Fruit fly (Drosophila melanogaster): ENCODE data around the gene CG17075.

Gene CG17075

dm6 chr2L:271553-271952 is 4.2 kb upstream of the CG17075 start, which contains the start of gene Dus1 (continued):
- no peak for TF ChIP-seq tgo (GFP tag; IDR thresholded peaks at IDR 0.05)
- TF ChIP-seq CG34224 (GFP tag; IDR thresholded peaks at IDR 0.05; ENCODE audit: partially characterized antibody), result peak; percentile 84
- no peak for TF ChIP-seq HLH54F (GFP tag; optimal IDR thresholded peaks at IDR 0.05)
- TF ChIP-seq row (GFP tag; IDR thresholded peaks at IDR 0.05), result peak; percentile 47
- peak; percentile 76 for TF ChIP-seq unc-4 (GFP tag; IDR thresholded peaks at IDR 0.05; ENCODE audit: partially characterized antibody)
- TF ChIP-seq CG33213 (GFP tag; optimal IDR thresholded peaks at IDR 0.05), result no peak
- peak; percentile 18 for TF ChIP-seq phol (tag; optimal IDR thresholded peaks at IDR 0.05)
- peak; percentile 97 for TF ChIP-seq MBD-R2 (GFP tag; IDR thresholded peaks at IDR 0.05)
- peak; percentile 75 for TF ChIP-seq vvl (GFP tag; IDR thresholded peaks at IDR 0.05)
- TF ChIP-seq Hr78 (GFP tag; optimal IDR thresholded peaks at IDR 0.05), result no peak
- no peak for TF ChIP-seq dimm (GFP tag; IDR thresholded peaks at IDR 0.05)
- TF ChIP-seq CG7372 (GFP tag; IDR thresholded peaks at IDR 0.05), result no peak
- TF ChIP-seq trem (tag; optimal IDR thresholded peaks at IDR 0.05), result peak; percentile 47
- peak; percentile 7 for TF ChIP-seq grau (tag; optimal IDR thresholded peaks at IDR 0.05)
- no peak for TF ChIP-seq exex (tag; optimal IDR thresholded peaks at IDR 0.05)
- no peak for TF ChIP-seq slp2 (GFP tag; optimal IDR thresholded peaks at IDR 0.05)
- no peak for TF ChIP-seq crc (GFP tag; optimal IDR thresholded peaks at IDR 0.05)
- TF ChIP-seq Opbp (GFP tag; IDR thresholded peaks at IDR 0.05; ENCODE audit: partially characterized antibody), result peak; percentile 58; the same call in 2 of the 3 replicates
- TF ChIP-seq Nf-YC (tag; optimal IDR thresholded peaks at IDR 0.05), result peak; percentile 6
- no peak for TF ChIP-seq Hr51 (GFP tag; optimal IDR thresholded peaks at IDR 0.05)
- TF ChIP-seq Dref (GFP tag; IDR thresholded peaks at IDR 0.05), result peak; percentile 90
- TF ChIP-seq chinmo (GFP tag; IDR thresholded peaks at IDR 0.05; ENCODE audit: partially characterized antibody), result peak; percentile 63; the same call in 1 of the 4 replicates
- TF ChIP-seq CG34422 (GFP tag; IDR thresholded peaks at IDR 0.05), result peak; percentile 49; the same call in 1 of the 3 replicates
- TF ChIP-seq NC2α (GFP tag; optimal IDR thresholded peaks at IDR 0.05), result no peak
- TF ChIP-seq CG6272 (GFP tag; IDR thresholded peaks at IDR 0.05), result no peak
- no peak for TF ChIP-seq sim (GFP tag; IDR thresholded peaks at IDR 0.05)
- no peak for TF ChIP-seq aop (GFP tag; IDR thresholded peaks at IDR 0.05)
- peak; percentile 30 for TF ChIP-seq gro (GFP tag; optimal IDR thresholded peaks at IDR 0.05)
- peak; percentile 34 for TF ChIP-seq CG3281 (GFP tag; optimal IDR thresholded peaks at IDR 0.05)
- TF ChIP-seq croc (GFP tag; conservative IDR thresholded peaks at IDR 0.05), result no peak
- peak; percentile 94 for TF ChIP-seq scrt (GFP tag; optimal IDR thresholded peaks at IDR 0.05)
- TF ChIP-seq crp (GFP tag; optimal IDR thresholded peaks at IDR 0.05), result peak; percentile 35 to 90
- no peak for TF ChIP-seq Fer3 (tag; optimal IDR thresholded peaks at IDR 0.05)
- TF ChIP-seq CG1233 (GFP tag; optimal IDR thresholded peaks at IDR 0.05), result no peak
- TF ChIP-seq CG6689 (GFP tag; IDR thresholded peaks at IDR 0.05), result no peak
- no peak for TF ChIP-seq B-H1 (GFP tag; IDR thresholded peaks at IDR 0.05)
- no peak for TF ChIP-seq fd64A (GFP tag; optimal IDR thresholded peaks at IDR 0.05)
- TF ChIP-seq Doc3 (GFP tag; IDR thresholded peaks at IDR 0.05; ENCODE audit: partially characterized antibody), result peak; percentile 68
- peak; percentile 77 for TF ChIP-seq CG6791 (GFP tag; IDR thresholded peaks at IDR 0.05; ENCODE audit: partially characterized antibody)
- TF ChIP-seq CG1647 (GFP tag; optimal IDR thresholded peaks at IDR 0.05), result no peak
- TF ChIP-seq CG14050 (GFP tag; IDR thresholded peaks at IDR 0.05), result no peak
- TF ChIP-seq Meics (GFP tag; optimal IDR thresholded peaks at IDR 0.05), result no peak
- TF ChIP-seq shn (GFP tag; optimal IDR thresholded peaks at IDR 0.05), result no peak
- peak; percentile 75 for TF ChIP-seq E2f2 (GFP tag; IDR thresholded peaks at IDR 0.05)
- peak; percentile 57 for TF ChIP-seq CG10267 (tag; optimal IDR thresholded peaks at IDR 0.05)
- TF ChIP-seq HLHmδ (GFP tag; optimal IDR thresholded peaks at IDR 0.05), result no peak
- TF ChIP-seq CG7745 (tag; optimal IDR thresholded peaks at IDR 0.05), result no peak
- peak; percentile 84 for TF ChIP-seq dm (GFP tag; optimal IDR thresholded peaks at IDR 0.05)
- peak; percentile 89 for TF ChIP-seq YL-1 (GFP tag; optimal IDR thresholded peaks at IDR 0.05)
- TF ChIP-seq onecut (GFP tag; IDR thresholded peaks at IDR 0.05), result no peak; the same call in 1 of the 2 replicates
- peak; percentile 3 for TF ChIP-seq B-H2 (GFP tag; optimal IDR thresholded peaks at IDR 0.05)
